Worm (Caenorhabditis elegans) whole organism, L4 larva: ENCODE data around the gene Y46D2A.2.

Source experiments
- D1046.2 ChIP-seq: fragments of 200-800 bp; sonication (Bioruptor generic); IDR thresholded peaks from 2 replicates; pipeline ENCODE4 v1.3.6; 2022; ENCODE audit warnings: missing genetic modification characterization, missing compliant biosample characterization
- F37D6.2 ChIP-seq: sonication (generic microtip); optimal IDR thresholded peaks from 2 replicates; lab custom pipeline; 2016; ENCODE audit warnings: mild to moderate bottlenecking, missing genetic modification characterization, missing compliant biosample characterization
- T20F7.1 ChIP-seq: fragments of 200-800 bp; sonication (Bioruptor generic); optimal IDR thresholded peaks from 2 replicates; lab custom pipeline; 2018; ENCODE audit warnings: mild to moderate bottlenecking, missing genetic modification characterization, missing compliant biosample characterization
- Y48G9A.11 ChIP-seq: fragments of 200-800 bp; sonication (Bioruptor generic); IDR thresholded peaks from 2 replicates; pipeline ENCODE4 v1.3.6; 2022; ENCODE audit warnings: missing genetic modification reagents, missing genetic modification characterization, missing compliant biosample characterization
- ama-1 ChIP-seq: fragments of 150-350 bp; optimal IDR thresholded peaks from 2 replicates; lab custom pipeline; 2014; ENCODE audit warnings: inconsistent platforms, mixed read lengths
- ceh-28 ChIP-seq: fragments of 150-350 bp; optimal IDR thresholded peaks from 2 replicates; lab custom pipeline; 2014; ENCODE audit warnings: missing biosample characterization, missing genetic modification reagents, missing genetic modification characterization
- ceh-44 ChIP-seq: fragments of 200-800 bp; sonication (Bioruptor generic); IDR thresholded peaks from 2 replicates; pipeline ENCODE4 v1.3.6; 2022; ENCODE audit warnings: missing genetic modification reagents, missing genetic modification characterization, missing compliant biosample characterization
- ceh-62 ChIP-seq: sonication (generic microtip); optimal IDR thresholded peaks from 2 replicates; lab custom pipeline; 2017; ENCODE audit warnings: missing biosample characterization, missing genetic modification characterization
- ceh-82 ChIP-seq: sonication (generic microtip); optimal IDR thresholded peaks from 2 replicates; lab custom pipeline; 2017; ENCODE audit warnings: missing biosample characterization, missing genetic modification characterization
- ces-1 ChIP-seq: fragments of 150-350 bp; sonication (generic microtip); optimal IDR thresholded peaks from 4 replicates; lab custom pipeline; 2014; ENCODE audit warnings: missing biosample characterization, missing genetic modification reagents, missing genetic modification characterization
- daf-12 ChIP-seq: fragments of 150-350 bp; optimal IDR thresholded peaks from 2 replicates; lab custom pipeline; 2014; ENCODE audit warnings: missing biosample characterization, missing genetic modification reagents, missing genetic modification characterization
- daf-16 ChIP-seq, 3 experiments: sonication (generic microtip); optimal IDR thresholded peaks; 2 replicates each; lab custom pipeline; 2016 to 2017; ENCODE audit warnings: missing genetic modification characterization in 3 of 3, missing genetic modification reagents in 3 of 3, mild to moderate bottlenecking in 2 of 3, missing compliant biosample characterization in 2 of 3, missing biosample characterization in 1 of 3, moderate library complexity in 1 of 3
- daf-19 ChIP-seq: fragments of 200-800 bp; sonication (Bioruptor generic); conservative IDR thresholded peaks from 2 replicates; pipeline ENCODE4 v1.3.6; 2022; ENCODE audit warnings: missing genetic modification characterization, missing compliant biosample characterization
- fkh-10 ChIP-seq: fragments of 150-350 bp; optimal IDR thresholded peaks from 2 replicates; lab custom pipeline; 2014; ENCODE audit warnings: missing biosample characterization, missing genetic modification reagents, missing genetic modification characterization
- hif-1 ChIP-seq, 2 experiments: sonication (generic microtip); optimal IDR thresholded peaks; 2 replicates each; lab custom pipeline; 2016 to 2017; ENCODE audit warnings: missing compliant biosample characterization in 2 of 2, missing genetic modification characterization in 2 of 2, missing genetic modification reagents in 2 of 2, missing genotype in 2 of 2, mild to moderate bottlenecking in 1 of 2
- hlh-30 ChIP-seq: sonication (generic microtip); optimal IDR thresholded peaks from 2 replicates; lab custom pipeline; 2017; ENCODE audit warnings: antibody characterized with exemption, mild to moderate bottlenecking, missing genetic modification characterization, missing compliant biosample characterization; ENCODE audit not compliant: insufficient read depth
- lim-7 ChIP-seq: fragments of 200-800 bp; sonication (Bioruptor generic); IDR thresholded peaks from 2 replicates; pipeline ENCODE4 v1.3.6; 2022; ENCODE audit warnings: missing genetic modification characterization, missing compliant biosample characterization
- lin-1 ChIP-seq: fragments of 200-800 bp; sonication (Bioruptor generic); IDR thresholded peaks from 2 replicates; pipeline ENCODE4 v1.3.6; 2022; ENCODE audit warnings: missing genetic modification reagents, missing genetic modification characterization, missing compliant biosample characterization
- lin-15B ChIP-seq: fragments of 150-350 bp; sonication (generic microtip); optimal IDR thresholded peaks from 3 replicates; lab custom pipeline; 2014; ENCODE audit warnings: missing biosample characterization, missing genetic modification characterization
- lin-29 ChIP-seq: fragments of 200-800 bp; sonication (Bioruptor generic); IDR thresholded peaks from 2 replicates; pipeline ENCODE4 v1.3.6; 2022; ENCODE audit warnings: missing genetic modification reagents, missing genetic modification characterization, missing compliant biosample characterization
- lin-38 ChIP-seq: fragments of 200-800 bp; sonication (Bioruptor generic); IDR thresholded peaks from 2 replicates; pipeline ENCODE4 v1.3.6; 2022; ENCODE audit warnings: missing genetic modification reagents, missing genetic modification characterization, missing compliant biosample characterization
- madf-9 ChIP-seq: fragments of 200-800 bp; sonication (Bioruptor generic); conservative IDR thresholded peaks from 2 replicates; pipeline ENCODE4 v1.3.6; 2022; ENCODE audit warnings: missing genetic modification reagents, missing genetic modification characterization, missing compliant biosample characterization
- mdl-1 ChIP-seq, 2 experiments: fragments of 150-350 bp in 1 of 2; sonication (generic microtip) in 1 of 2; optimal IDR thresholded peaks; 2 replicates each; lab custom pipeline; 2014 to 2017; ENCODE audit warnings: missing biosample characterization in 2 of 2, missing genetic modification characterization in 2 of 2
- mxl-2 ChIP-seq: fragments of 200-800 bp; sonication (Bioruptor generic); conservative IDR thresholded peaks from 2 replicates; pipeline ENCODE4 v1.3.6; 2022; ENCODE audit warnings: missing genetic modification reagents, missing genetic modification characterization, missing compliant biosample characterization
- mxl-3 ChIP-seq: fragments of 200-800 bp; sonication (Bioruptor generic); optimal IDR thresholded peaks from 2 replicates; lab custom pipeline; 2018; ENCODE audit warnings: mild to moderate bottlenecking, missing genetic modification characterization, missing compliant biosample characterization
- nhr-102 ChIP-seq: sonication (generic microtip); optimal IDR thresholded peaks from 2 replicates; lab custom pipeline; 2016; ENCODE audit warnings: mild to moderate bottlenecking, missing genetic modification characterization, moderate library complexity, missing compliant biosample characterization
- nhr-41 ChIP-seq: fragments of 200-800 bp; sonication (Bioruptor generic); IDR thresholded peaks from 2 replicates; pipeline ENCODE4 v1.3.6; 2022; ENCODE audit warnings: missing genetic modification reagents, missing genetic modification characterization, missing compliant biosample characterization
- rbr-2 ChIP-seq: sonication (generic microtip); optimal IDR thresholded peaks from 2 replicates; lab custom pipeline; 2016; ENCODE audit warnings: missing genotype, missing genetic modification characterization, missing compliant biosample characterization
- saeg-2 ChIP-seq: fragments of 200-800 bp; sonication (Bioruptor generic); IDR thresholded peaks from 2 replicates; pipeline ENCODE4 v1.3.6; 2022; ENCODE audit warnings: missing genetic modification reagents, missing genetic modification characterization, missing compliant biosample characterization
- sdz-12 ChIP-seq: fragments of 200-800 bp; sonication (Bioruptor generic); optimal IDR thresholded peaks from 2 replicates; lab custom pipeline; 2018; ENCODE audit warnings: mild to moderate bottlenecking, missing genetic modification characterization, missing compliant biosample characterization
- spr-1 ChIP-seq: sonication (generic microtip); optimal IDR thresholded peaks from 2 replicates; lab custom pipeline; 2016; ENCODE audit warnings: mild to moderate bottlenecking, missing genetic modification characterization, missing compliant biosample characterization
- spr-3 ChIP-seq: fragments of 200-800 bp; sonication (Bioruptor generic); optimal IDR thresholded peaks from 2 replicates; lab custom pipeline; 2018; ENCODE audit warnings: mild to moderate bottlenecking, missing genetic modification characterization, missing compliant biosample characterization
- unc-62 ChIP-seq, 3 experiments: fragments of 150-350 bp in 1 of 3; sonication (generic microtip); optimal IDR thresholded peaks in 2 of 3; peaks in 1 of 3; 1 replicate in 1 of 3; 2 replicates in 2 of 3; lab custom pipeline; 2014 to 2017; ENCODE audit warnings: missing biosample characterization in 3 of 3, missing genetic modification characterization in 3 of 3, missing genetic modification reagents in 3 of 3, missing genotype in 1 of 3
- zfp-2 ChIP-seq: sonication (generic microtip); optimal IDR thresholded peaks from 2 replicates; lab custom pipeline; 2016; ENCODE audit warnings: mild to moderate bottlenecking, missing genetic modification characterization, missing compliant biosample characterization

The Y46D2A.2 gene

ce11 chrII:3346328-3346780 lies 23.3 kb upstream of the Y46D2A.2 start, which contains the start of gene bath-30:
Gene bath-30 (minus strand): TSS chrII:3346378.
- 0 out of 2 replicates have a peak, but pooled peaks have one; percentile 12 for TF ChIP-seq lin-38 (GFP tag; lab: Robert Waterston, UW)
- no peak for TF ChIP-seq mxl-2
- TF ChIP-seq ceh-62 (tag; lab: Kevin White, UChicago): no peak

- TF ChIP-seq lin-29: no peak
- TF ChIP-seq lim-7 (GFP tag; lab: Robert Waterston, UW): no peak
- TF ChIP-seq Y48G9A.11 (GFP tag; lab: Robert Waterston, UW): no peak
- no peak for TF ChIP-seq ceh-28
- TF ChIP-seq rbr-2 (tag; lab: Kevin White, UChicago): no peak
- no peak for TF ChIP-seq mdl-1 (tag; optimal IDR thresholded peaks at IDR 0.05; lab: Kevin White, UChicago)
- no peak for TF ChIP-seq daf-16 (GFP tag; optimal IDR thresholded peaks at IDR 0.05; lab: Kevin White, UChicago)
- no peak for TF ChIP-seq daf-16 (tag; optimal IDR thresholded peaks at IDR 0.05; lab: Kevin White, UChicago)
- no peak for TF ChIP-seq ceh-82
- TF ChIP-seq F37D6.2 (tag; lab: Kevin White, UChicago): no peak
- no peak for TF ChIP-seq lin-1 (GFP tag; lab: Robert Waterston, UW)
- TF ChIP-seq nhr-41 (GFP tag; lab: Robert Waterston, UW): no peak
- no peak for TF ChIP-seq madf-9 (GFP tag; lab: Robert Waterston, UW)
- no peak for TF ChIP-seq ces-1
- no peak for TF ChIP-seq D1046.2 (GFP tag; lab: Robert Waterston, UW)
- TF ChIP-seq sdz-12 (GFP tag; lab: Kevin White, UChicago): no peak
- no peak for TF ChIP-seq unc-62 (GFP tag; optimal IDR thresholded peaks at IDR 0.05 in 1 of 2; lab: Kevin White, UChicago)
- TF ChIP-seq unc-62 (tag; optimal IDR thresholded peaks at IDR 0.05; lab: Kevin White, UChicago): no peak
- no peak for TF ChIP-seq spr-1 (tag; lab: Kevin White, UChicago)
- TF ChIP-seq lin-15B (tag; lab: Kevin White, UChicago): no peak
Measured at ce11 chrII:3344917-3345316, 21.8 kb upstream of the Y46D2A.2 start, which contains the start of gene bath-28. Gene bath-28 (minus strand): TSS chrII:3344967.

- peak; percentile 49 for TF ChIP-seq ceh-28
- TF ChIP-seq daf-19 (GFP tag; lab: Robert Waterston, UW): no peak
Measured at ce11 chrII:3343714-3344113, 20.6 kb upstream of the Y46D2A.2 start, which contains the start of gene F14D2.15. Gene F14D2.15 (minus strand): TSS chrII:3343814.

- TF ChIP-seq hif-1 (tag; optimal IDR thresholded peaks at IDR 0.05; lab: Kevin White, UChicago) (no peak), ceh-28 (no peak), ceh-44 (no peak), spr-3 (no peak), hlh-30 (tag; lab: Kevin White, UChicago) (no peak), T20F7.1 (GFP tag; lab: Kevin White, UChicago) (no peak), zfp-2 (tag; lab: Kevin White, UChicago) (no peak), mdl-1 (tag; optimal IDR thresholded peaks at IDR 0.05; lab: Kevin White, UChicago) (no peak), saeg-2 (no peak), ama-1 (no peak), nhr-102 (no peak), daf-12 (no peak), Y48G9A.11 (GFP tag; lab: Robert Waterston, UW) (no peak), mxl-3 (GFP tag; lab: Kevin White, UChicago) (no peak), spr-1 (tag; lab: Kevin White, UChicago) (no peak), fkh-10 (GFP tag; lab: Kevin White, UChicago) (no peak), lin-38 (GFP tag; lab: Robert Waterston, UW) (no peak)
- TF ChIP-seq, all 104 proteins: peak for 0
Measured at ce11 chrII:3341989-3342388, 18.9 kb upstream of the Y46D2A.2 start, which contains the start of gene F14D2.11. Gene F14D2.11 (minus strand): TSS chrII:3342089.
